Worm (Caenorhabditis elegans) whole organism, L3 larva: ENCODE results near the gene zipt-2.2.
"Not testable (repeated sequence)": the region's sequence is repeated elsewhere in the genome, so short reads cannot be mapped to it uniquely, and the experiment has no call there.

ENCODE experiments used
- ceh-16 ChIP-seq: sonication (generic microtip); optimal IDR thresholded peaks from 2 replicates; lab custom pipeline; 2017; ENCODE audit warnings: missing biosample characterization, missing genetic modification characterization
- lin-15B ChIP-seq: fragments of 150-350 bp; optimal IDR thresholded peaks from 2 replicates; lab custom pipeline; 2014; ENCODE audit warnings: missing biosample characterization, missing genetic modification characterization
- lsy-12 ChIP-seq: sonication (generic microtip); optimal IDR thresholded peaks from 2 replicates; lab custom pipeline; 2016; ENCODE audit warnings: mild to moderate bottlenecking, missing genetic modification characterization, missing compliant biosample characterization
- nhr-23 ChIP-seq: fragments of 150-350 bp; optimal IDR thresholded peaks from 2 replicates; lab custom pipeline; 2014; ENCODE audit warnings: missing biosample characterization, missing genetic modification reagents, missing genetic modification characterization
- nhr-43 ChIP-seq: sonication (generic microtip); optimal IDR thresholded peaks from 2 replicates; lab custom pipeline; 2016; ENCODE audit warnings: mild to moderate bottlenecking, missing genetic modification characterization, missing compliant biosample characterization; ENCODE audit not compliant: poor library complexity, severe bottlenecking
- nhr-77 ChIP-seq: fragments of 150-350 bp; optimal IDR thresholded peaks from 2 replicates; lab custom pipeline; 2014; ENCODE audit warnings: missing biosample characterization, missing genetic modification characterization
- skn-1 ChIP-seq: fragments of 150-350 bp; optimal IDR thresholded peaks from 2 replicates; lab custom pipeline; 2014; ENCODE audit warnings: missing biosample characterization, missing genetic modification characterization

Gene zipt-2.2

DNA sequence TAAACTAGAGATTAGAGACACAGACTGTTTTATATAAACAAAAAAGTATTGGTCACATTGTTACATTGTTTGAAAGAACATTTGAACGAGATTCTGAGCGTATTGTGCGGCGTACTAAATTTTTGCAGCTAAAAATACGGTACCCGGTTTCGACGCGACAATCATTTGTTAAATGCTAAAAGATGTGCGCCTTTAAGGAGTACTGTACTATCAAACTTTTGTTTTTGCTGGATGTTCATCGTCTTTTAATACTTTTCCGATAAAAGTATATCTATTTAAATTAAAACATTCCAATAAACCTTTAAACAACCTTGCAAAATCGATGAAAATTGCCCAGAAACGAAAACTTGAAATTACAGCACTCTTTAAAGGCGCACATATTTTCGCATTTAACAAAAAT lies 38.4 kb downstream of the zipt-2.2 start, which contains the start of gene K06B9.6:
K06B9.6 (minus strand) TSS at position 101 of the 400 bp plus-strand sequence.
- not testable (repeated sequence) for TF ChIP-seq lsy-12 (tag; lab: Kevin White, UChicago); skn-1 (tag; lab: Kevin White, UChicago); lin-15B
- TF ChIP-seq, all 47 proteins: peak for 0; not testable (repeated sequence) for 47

DNA sequence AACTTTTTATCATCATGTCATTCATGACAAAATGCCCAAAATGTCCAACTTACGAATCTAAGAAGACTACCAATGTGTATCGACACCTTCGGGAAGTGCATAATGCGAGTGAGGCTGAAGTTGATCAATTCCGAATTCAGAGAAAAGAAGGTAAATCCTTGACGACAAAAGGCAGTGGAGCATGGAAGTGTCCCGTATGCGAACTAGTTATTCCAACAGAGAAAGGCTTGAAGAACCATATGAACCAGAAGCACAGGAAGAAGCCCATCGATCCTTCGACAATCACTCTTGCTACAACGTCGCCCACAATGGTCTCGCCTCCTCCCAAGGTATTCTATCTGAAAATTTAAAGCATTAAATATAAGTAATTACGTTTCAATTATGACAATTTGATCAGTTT lies 49.1 kb downstream of the zipt-2.2 start, which contains the start of gene K08D10.11:
K08D10.11 (minus strand) TSS at position 101 of the 400 bp plus-strand sequence.
- TF ChIP-seq ceh-16, nhr-23, nhr-77 (tag; lab: Kevin White, UChicago): not testable (repeated sequence)

DNA sequence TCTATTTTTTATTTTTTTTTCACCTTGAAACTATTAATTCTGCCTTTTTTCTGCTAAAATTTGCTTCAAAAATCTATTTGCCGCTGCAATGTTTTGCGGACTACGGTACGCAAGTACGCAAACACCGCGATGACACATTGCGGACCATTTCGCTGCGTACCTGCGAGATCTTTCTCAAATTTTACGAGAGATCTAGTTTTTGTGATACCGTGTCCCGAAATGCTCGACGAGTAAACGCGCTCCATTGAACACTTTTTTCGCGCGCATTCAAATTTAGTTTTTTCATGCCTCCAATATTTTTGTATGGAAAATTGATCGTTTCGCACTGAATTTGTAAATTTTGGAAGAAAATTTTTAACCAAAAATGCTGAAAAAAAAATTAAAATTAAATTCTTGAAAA lies 50.4 kb downstream of the zipt-2.2 start:
- TF ChIP-seq nhr-43 (tag; lab: Kevin White, UChicago) (peak; percentile 11), lin-15B (peak; percentile 61)
